Fruit fly (Drosophila melanogaster) whole organism, embryonic: ENCODE results near the gene orb.

ENCODE experiments used
- ATbp ChIP-seq: fragments of 200-800 bp; sonication (Bioruptor generic); optimal IDR thresholded peaks from 2 replicates; lab custom pipeline; 2017; ENCODE audit warnings: missing biosample characterization, mild to moderate bottlenecking, missing genetic modification characterization, missing genetic modification reagents
- Atf3 ChIP-seq: fragments of 200-800 bp; sonication (Bioruptor generic); optimal IDR thresholded peaks from 3 replicates; lab custom pipeline; 2016; ENCODE audit warnings: missing biosample characterization, missing genetic modification characterization
- CG10654 ChIP-seq: fragments of 200-800 bp; sonication (Bioruptor generic); optimal IDR thresholded peaks from 2 replicates; lab custom pipeline; 2016; ENCODE audit warnings: missing biosample characterization, missing genetic modification characterization
- CG11696 ChIP-seq: fragments of 200-800 bp; sonication (Bioruptor generic); IDR thresholded peaks from 2 replicates; pipeline ENCODE4 v1.3.6; 2022; ENCODE audit warnings: missing biosample characterization, missing genetic modification characterization
- CG12744 ChIP-seq: fragments of 200-800 bp; sonication (Bioruptor generic); optimal IDR thresholded peaks from 2 replicates; lab custom pipeline; 2016; ENCODE audit warnings: missing biosample characterization, missing genetic modification characterization
- CG15514 ChIP-seq: fragments of 200-800 bp; sonication (Bioruptor generic); optimal IDR thresholded peaks from 3 replicates; lab custom pipeline; 2017; ENCODE audit warnings: missing biosample characterization, missing genetic modification characterization, mild to moderate bottlenecking, moderate library complexity, missing genetic modification reagents
- CG15601 ChIP-seq: fragments of 200-800 bp; sonication (Bioruptor generic); optimal IDR thresholded peaks from 3 replicates; lab custom pipeline; 2019; ENCODE audit warnings: missing biosample characterization, mild to moderate bottlenecking, missing genetic modification characterization, moderate library complexity
- CG17568 ChIP-seq: fragments of 200-800 bp; sonication (Bioruptor generic); optimal IDR thresholded peaks from 2 replicates; lab custom pipeline; 2018; ENCODE audit warnings: missing biosample characterization, mild to moderate bottlenecking, missing genetic modification characterization, moderate library complexity
- CG1832 ChIP-seq: fragments of 200-800 bp; sonication (Bioruptor generic); optimal IDR thresholded peaks from 2 replicates; lab custom pipeline; 2017; ENCODE audit warnings: missing biosample characterization, mild to moderate bottlenecking, missing genetic modification characterization, inconsistent platforms
- CG18599 ChIP-seq: fragments of 200-800 bp; sonication (Bioruptor generic); optimal IDR thresholded peaks from 3 replicates; lab custom pipeline; 2017; ENCODE audit warnings: missing biosample characterization, missing genetic modification characterization, mild to moderate bottlenecking, moderate library complexity, missing genetic modification reagents
- CG2199 ChIP-seq: fragments of 200-800 bp; sonication (Bioruptor generic); IDR thresholded peaks from 3 replicates; pipeline ENCODE4 v1.3.6; 2022; ENCODE audit warnings: missing biosample characterization, missing genetic modification characterization
- CG2875 ChIP-seq: fragments of 200-800 bp; sonication (Bioruptor generic); optimal IDR thresholded peaks from 2 replicates; lab custom pipeline; 2017; ENCODE audit warnings: missing biosample characterization, mild to moderate bottlenecking, missing genetic modification characterization, missing genetic modification reagents
- CG31224 ChIP-seq: fragments of 200-800 bp; sonication (Bioruptor generic); IDR thresholded peaks from 2 replicates; pipeline ENCODE4 v1.3.6; 2022; ENCODE audit warnings: missing biosample characterization, missing genetic modification characterization
- CG31365 ChIP-seq: fragments of 200-800 bp; sonication (Bioruptor generic); optimal IDR thresholded peaks from 2 replicates; lab custom pipeline; 2018; ENCODE audit warnings: missing biosample characterization, mild to moderate bottlenecking, missing genetic modification characterization
- CG3726 ChIP-seq: fragments of 200-800 bp; sonication (Bioruptor generic); IDR thresholded peaks from 3 replicates; pipeline ENCODE4, ENCODE4 v1.3.6; 2022; ENCODE audit warnings: missing biosample characterization, missing genetic modification characterization
- CG4282 ChIP-seq: fragments of 200-800 bp; sonication (Bioruptor generic); optimal IDR thresholded peaks from 2 replicates; lab custom pipeline; 2016; ENCODE audit warnings: missing biosample characterization, missing genetic modification characterization
- CG6254 ChIP-seq: fragments of 200-800 bp; sonication (Bioruptor generic); optimal IDR thresholded peaks from 3 replicates; lab custom pipeline; 2017; ENCODE audit warnings: mild to moderate bottlenecking, missing biosample characterization, missing genetic modification reagents, missing genetic modification characterization
- CG9215 ChIP-seq: fragments of 200-800 bp; sonication (Bioruptor generic); IDR thresholded peaks from 2 replicates; pipeline ENCODE4 v1.3.6; 2022; ENCODE audit warnings: missing biosample characterization, missing genetic modification characterization
- CG9727 ChIP-seq: fragments of 200-800 bp; sonication (Bioruptor generic); optimal IDR thresholded peaks from 3 replicates; lab custom pipeline; 2017; ENCODE audit warnings: missing biosample characterization, mild to moderate bottlenecking, missing genetic modification characterization
- CTCF ChIP-seq: fragments of 200-800 bp; sonication (Bioruptor generic); optimal IDR thresholded peaks from 2 replicates; lab custom pipeline; 2017; ENCODE audit warnings: missing biosample characterization, mild to moderate bottlenecking, missing genetic modification characterization, moderate library complexity
- CrebB ChIP-seq: fragments of 200-800 bp; sonication (Bioruptor generic); optimal IDR thresholded peaks from 3 replicates; lab custom pipeline; 2018; ENCODE audit warnings: missing biosample characterization, mild to moderate bottlenecking, missing genetic modification characterization
- D19B ChIP-seq: fragments of 200-800 bp; sonication (Bioruptor generic); optimal IDR thresholded peaks from 2 replicates; lab custom pipeline; 2017; ENCODE audit warnings: missing biosample characterization, mild to moderate bottlenecking, missing genetic modification characterization
- Doc2 ChIP-seq: fragments of 200-800 bp; sonication (Bioruptor generic); IDR thresholded peaks from 2 replicates; pipeline ENCODE4 v1.3.6; 2022; ENCODE audit warnings: missing biosample characterization, missing genetic modification characterization
- Drgx ChIP-seq: fragments of 200-800 bp; sonication (Bioruptor generic); IDR thresholded peaks from 2 replicates; pipeline ENCODE4 v1.3.6; 2022; ENCODE audit warnings: missing biosample characterization, missing genetic modification characterization
- ERR ChIP-seq: fragments of 200-800 bp; sonication (Bioruptor generic); optimal IDR thresholded peaks from 2 replicates; lab custom pipeline; 2016; ENCODE audit warnings: missing biosample characterization, missing genetic modification characterization
- Gug ChIP-seq: fragments of 200-800 bp; sonication (Bioruptor generic); IDR thresholded peaks from 4 replicates; pipeline ENCODE4 v1.3.6; 2022; ENCODE audit warnings: missing biosample characterization, missing genetic modification characterization
- H15 ChIP-seq: fragments of 200-800 bp; sonication (Bioruptor generic); IDR thresholded peaks from 3 replicates; pipeline ENCODE4 v1.3.6; 2022; ENCODE audit warnings: missing biosample characterization, missing genetic modification characterization
- HLH4C ChIP-seq: fragments of 200-800 bp; sonication (Bioruptor generic); IDR thresholded peaks from 3 replicates; pipeline ENCODE4 v1.3.6; 2022; ENCODE audit warnings: missing biosample characterization, missing genetic modification characterization; ENCODE audit not compliant: partially characterized antibody
- Hmx ChIP-seq: fragments of 200-800 bp; sonication (Bioruptor generic); optimal IDR thresholded peaks from 2 replicates; lab custom pipeline; 2016; ENCODE audit warnings: missing biosample characterization, missing genetic modification characterization
- Hsf ChIP-seq: fragments of 200-800 bp; sonication (Bioruptor generic); optimal IDR thresholded peaks from 3 replicates; lab custom pipeline; 2016; ENCODE audit warnings: missing biosample characterization, missing genetic modification characterization
- Jarid2 ChIP-seq: fragments of 200-800 bp; sonication (Bioruptor generic); optimal IDR thresholded peaks from 3 replicates; lab custom pipeline; 2017; ENCODE audit warnings: mild to moderate bottlenecking, missing biosample characterization, missing genetic modification reagents, missing genetic modification characterization
- Lhr ChIP-seq: fragments of 200-800 bp; sonication (Bioruptor generic); optimal IDR thresholded peaks from 3 replicates; lab custom pipeline; 2017; ENCODE audit warnings: mild to moderate bottlenecking, missing biosample characterization, missing genetic modification reagents, missing genetic modification characterization
- Oaz ChIP-seq: fragments of 200-800 bp; sonication (Bioruptor generic); IDR thresholded peaks from 2 replicates; pipeline ENCODE4 v1.3.6; 2022; ENCODE audit warnings: missing biosample characterization, missing genetic modification characterization
- Sin3A ChIP-seq: fragments of >200 bp; optimal IDR thresholded peaks from 2 replicates; lab custom pipeline; 2018
- Xbp1 ChIP-seq: fragments of 200-800 bp; sonication (Bioruptor generic); optimal IDR thresholded peaks from 3 replicates; lab custom pipeline; 2016; ENCODE audit warnings: missing biosample characterization, mild to moderate bottlenecking, missing genetic modification characterization
- al ChIP-seq: fragments of 200-800 bp; sonication (Bioruptor generic); IDR thresholded peaks from 2 replicates; pipeline ENCODE4 v1.3.6; 2022; ENCODE audit warnings: missing biosample characterization, missing genetic modification characterization
- dm ChIP-seq: fragments of 200-800 bp; sonication (Bioruptor generic); optimal IDR thresholded peaks from 3 replicates; lab custom pipeline; 2016; ENCODE audit warnings: missing biosample characterization, missing genetic modification characterization
- fd102C ChIP-seq: fragments of 200-800 bp; sonication (Bioruptor generic); optimal IDR thresholded peaks from 2 replicates; lab custom pipeline; 2018; ENCODE audit warnings: missing biosample characterization, mild to moderate bottlenecking, missing genetic modification characterization, moderate library complexity
- gcm2 ChIP-seq: fragments of 200-800 bp; sonication (Bioruptor generic); optimal IDR thresholded peaks from 2 replicates; lab custom pipeline; 2016; ENCODE audit warnings: missing biosample characterization, missing genetic modification characterization
- grau ChIP-seq: fragments of 200-800 bp; optimal IDR thresholded peaks from 3 replicates; lab custom pipeline; 2019; ENCODE audit warnings: missing biosample characterization, mild to moderate bottlenecking, missing genetic modification characterization, moderate library complexity
- kni ChIP-seq: fragments of 200-800 bp; sonication (Bioruptor generic); optimal IDR thresholded peaks from 3 replicates; lab custom pipeline; 2017; ENCODE audit warnings: mild to moderate bottlenecking, missing biosample characterization, missing genetic modification reagents, missing genetic modification characterization
- nau ChIP-seq: fragments of 200-800 bp; sonication (Bioruptor generic); optimal IDR thresholded peaks from 3 replicates; lab custom pipeline; 2017; ENCODE audit warnings: missing biosample characterization, mild to moderate bottlenecking, missing genetic modification characterization, missing genetic modification reagents
- nom ChIP-seq: fragments of 200-800 bp; sonication (Bioruptor generic); optimal IDR thresholded peaks from 2 replicates; lab custom pipeline; 2017; ENCODE audit warnings: missing biosample characterization, missing genetic modification characterization, mild to moderate bottlenecking, moderate library complexity, missing genetic modification reagents
- org-1 ChIP-seq: fragments of 200-800 bp; sonication (Bioruptor generic); optimal IDR thresholded peaks from 2 replicates; lab custom pipeline; 2017; ENCODE audit warnings: missing biosample characterization, missing genetic modification characterization
- pnt ChIP-seq: fragments of 200-800 bp; sonication (Bioruptor generic); optimal IDR thresholded peaks from 3 replicates; lab custom pipeline; 2016; ENCODE audit warnings: missing biosample characterization, missing genetic modification characterization
- pum ChIP-seq: fragments of 200-800 bp; sonication (Bioruptor generic); optimal IDR thresholded peaks from 2 replicates; lab custom pipeline; 2016; ENCODE audit warnings: missing biosample characterization, missing genetic modification characterization
- sd ChIP-seq: fragments of 200-800 bp; sonication (Bioruptor generic); optimal IDR thresholded peaks from 3 replicates; lab custom pipeline; 2018; ENCODE audit warnings: missing biosample characterization, mild to moderate bottlenecking, missing genetic modification characterization, moderate library complexity
- sim ChIP-seq: fragments of 200-800 bp; sonication (Bioruptor generic); IDR thresholded peaks from 2 replicates; pipeline ENCODE4 v1.3.6; 2022; ENCODE audit warnings: missing biosample characterization, missing genetic modification characterization
- slbo ChIP-seq: fragments of 200-800 bp; sonication (Bioruptor generic); IDR thresholded peaks from 2 replicates; pipeline ENCODE4 v1.3.6; 2022; ENCODE audit warnings: missing biosample characterization, missing genetic modification characterization
- twi ChIP-seq: fragments of 200-800 bp; optimal IDR thresholded peaks from 2 replicates; lab custom pipeline; 2019; ENCODE audit warnings: missing biosample characterization, mild to moderate bottlenecking, missing genetic modification characterization, moderate library complexity
- usp ChIP-seq: fragments of >200 bp; optimal IDR thresholded peaks from 2 replicates; lab custom pipeline; 2017; ENCODE audit warnings: missing biosample characterization, missing genetic modification characterization
- zf30C ChIP-seq: fragments of 200-800 bp; sonication (Bioruptor generic); optimal IDR thresholded peaks from 3 replicates; lab custom pipeline; 2018; ENCODE audit warnings: missing biosample characterization, mild to moderate bottlenecking, missing genetic modification characterization
- zfh1 ChIP-seq: fragments of 200-800 bp; sonication (Bioruptor generic); IDR thresholded peaks from 3 replicates; pipeline ENCODE4 v1.3.6; 2022; ENCODE audit warnings: missing biosample characterization, missing genetic modification characterization

The orb gene

dm6 chr3R:23315630-23316029 is 35.0 kb upstream of the orb start (continued):
- TF ChIP-seq CG10654 (GFP tag; lab: Kevin White, UChicago) (no peak), nau (GFP tag; lab: Kevin White, UChicago) (no peak), al (GFP tag; lab: Robert Waterston, UW) (no peak), kni (GFP tag; lab: Kevin White, UChicago) (no peak), CG3726 (no peak), Lhr (no peak), nom (GFP tag; lab: Kevin White, UChicago) (no peak), ERR (GFP tag; lab: Kevin White, UChicago) (no peak), sd (tag; lab: Kevin White, UChicago) (no peak), CG1832 (GFP tag; lab: Kevin White, UChicago) (no peak), twi (tag; lab: Kevin White, UChicago) (no peak), HLH4C (no peak), CG15514 (no peak), Atf3 (GFP tag; lab: Kevin White, UChicago) (no peak), D19B (no peak), CG11696 (GFP tag; lab: Robert Waterston, UW) (no peak), Hmx (GFP tag; lab: Kevin White, UChicago) (no peak), CG9727 (peak; percentile 5), gcm2 (no peak), CG6254 (GFP tag; lab: Kevin White, UChicago) (no peak), CG2875 (GFP tag; lab: Kevin White, UChicago) (peak; percentile 13), CrebB (tag; lab: Kevin White, UChicago) (no peak), Xbp1 (peak; percentile 40), Jarid2 (peak; percentile 22), usp (GFP tag; lab: Kevin White, UChicago) (no peak), CG4282 (GFP tag; lab: Kevin White, UChicago) (no peak), Gug (no peak), dm (no peak), sim (GFP tag; lab: Robert Waterston, UW) (no peak), CG31224 (GFP tag; lab: Robert Waterston, UW) (no peak), zfh1 (GFP tag; lab: Robert Waterston, UW) (peak; percentile 41; the same call in 1 of the 3 replicates), pum (no peak), CG17568 (GFP tag; lab: Kevin White, UChicago) (no peak), zf30C (no peak), CTCF (GFP tag; lab: Kevin White, UChicago) (no peak), CG2199 (GFP tag; lab: Robert Waterston, UW) (no peak), H15 (GFP tag; lab: Robert Waterston, UW) (no peak), Oaz (GFP tag; lab: Robert Waterston, UW) (0 out of 2 replicates have a peak, but pooled peaks have one; percentile 7), Drgx (GFP tag; lab: Robert Waterston, UW) (no peak), slbo (GFP tag; lab: Robert Waterston, UW) (peak; percentile 16; the same call in 1 of the 2 replicates), Sin3A (lab: Kevin White, UChicago) (no peak), CG18599 (no peak), ATbp (GFP tag; lab: Kevin White, UChicago) (peak; percentile 10), pnt (GFP tag; lab: Kevin White, UChicago) (no peak), CG31365 (tag; lab: Kevin White, UChicago) (no peak), CG15601 (tag; lab: Kevin White, UChicago) (no peak), CG12744 (GFP tag; lab: Kevin White, UChicago) (no peak), fd102C (GFP tag; lab: Kevin White, UChicago) (no peak), CG9215 (no peak), grau (tag; lab: Kevin White, UChicago) (peak; percentile 33), org-1 (GFP tag; lab: Kevin White, UChicago) (no peak), Hsf (peak; percentile 14), Doc2 (GFP tag; lab: Robert Waterston, UW) (no peak)
